Fruit fly (Drosophila melanogaster) whole organism, prepupa: ENCODE results near the gene CG6834.

Experiments
- Blimp-1 ChIP-seq: fragments of 200-800 bp; sonication (Bioruptor generic); optimal IDR thresholded peaks from 3 replicates; lab custom pipeline; 2017; ENCODE audit warnings: missing biosample characterization, missing genetic modification characterization, mild to moderate bottlenecking, moderate library complexity, missing genetic modification reagents
- CG10631 ChIP-seq: fragments of 200-800 bp; sonication (Bioruptor generic); optimal IDR thresholded peaks from 2 replicates; lab custom pipeline; 2016; ENCODE audit warnings: missing biosample characterization, missing genetic modification characterization
- CG10669 ChIP-seq: fragments of 200-800 bp; sonication (Bioruptor generic); optimal IDR thresholded peaks from 3 replicates; lab custom pipeline; 2018; ENCODE audit warnings: missing biosample characterization, mild to moderate bottlenecking, missing genetic modification characterization, moderate library complexity
- CG11762 ChIP-seq: fragments of 200-800 bp; sonication (Bioruptor generic); optimal IDR thresholded peaks from 3 replicates; lab custom pipeline; 2016; ENCODE audit warnings: missing biosample characterization, missing genetic modification characterization; ENCODE audit not compliant: insufficient read depth
- CG16779 ChIP-seq: fragments of 200-800 bp; sonication (Bioruptor generic); optimal IDR thresholded peaks from 3 replicates; lab custom pipeline; 2017; ENCODE audit warnings: missing biosample characterization, mild to moderate bottlenecking, missing genetic modification characterization
- CG3032 ChIP-seq: fragments of 200-800 bp; optimal IDR thresholded peaks from 2 replicates; lab custom pipeline; 2019; ENCODE audit warnings: missing biosample characterization, mild to moderate bottlenecking, missing genetic modification characterization, moderate library complexity
- CG31627 ChIP-seq: fragments of 200-800 bp; sonication (Bioruptor generic); optimal IDR thresholded peaks from 3 replicates; lab custom pipeline; 2016; ENCODE audit warnings: missing biosample characterization, missing genetic modification characterization
- CG32006 ChIP-seq: fragments of 200-800 bp; sonication (Bioruptor generic); optimal IDR thresholded peaks from 3 replicates; lab custom pipeline; 2017; ENCODE audit warnings: missing biosample characterization, mild to moderate bottlenecking, missing genetic modification characterization
- CG4318 ChIP-seq: fragments of 200-800 bp; sonication (Bioruptor generic); optimal IDR thresholded peaks from 3 replicates; lab custom pipeline; 2017; ENCODE audit warnings: missing biosample characterization, mild to moderate bottlenecking, missing genetic modification characterization
- CG6163 ChIP-seq: fragments of 200-800 bp; sonication (Bioruptor generic); IDR thresholded peaks from 3 replicates; pipeline ENCODE4 v1.3.6; 2022; ENCODE audit warnings: missing biosample characterization, missing genetic modification characterization
- CG6276 ChIP-seq: fragments of 200-800 bp; sonication (Bioruptor generic); optimal IDR thresholded peaks from 2 replicates; lab custom pipeline; 2017; ENCODE audit warnings: missing biosample characterization, mild to moderate bottlenecking, missing genetic modification characterization
- CG6792 ChIP-seq: fragments of 200-800 bp; sonication (Bioruptor generic); optimal IDR thresholded peaks from 3 replicates; lab custom pipeline; 2016; ENCODE audit warnings: missing biosample characterization, missing genetic modification characterization
- CG6854 ChIP-seq: fragments of 200-800 bp; sonication (Bioruptor generic); optimal IDR thresholded peaks from 2 replicates; lab custom pipeline; 2017; ENCODE audit warnings: missing biosample characterization, mild to moderate bottlenecking, missing genetic modification characterization
- CG7368 ChIP-seq: fragments of 200-800 bp; sonication (Bioruptor generic); optimal IDR thresholded peaks from 3 replicates; lab custom pipeline; 2016; ENCODE audit warnings: missing biosample characterization, missing genetic modification characterization
- CG8119 ChIP-seq: fragments of 200-800 bp; sonication (Bioruptor generic); IDR thresholded peaks from 3 replicates; pipeline ENCODE4 v1.3.6; 2022; ENCODE audit warnings: missing biosample characterization, missing genetic modification characterization
- CG8319 ChIP-seq: fragments of 200-800 bp; sonication (Bioruptor generic); optimal IDR thresholded peaks from 3 replicates; lab custom pipeline; 2016; ENCODE audit warnings: missing biosample characterization, missing genetic modification characterization
- CG9139 ChIP-seq: fragments of 200-800 bp; sonication (Bioruptor generic); optimal IDR thresholded peaks from 3 replicates; lab custom pipeline; 2017; ENCODE audit warnings: missing biosample characterization, mild to moderate bottlenecking, missing genetic modification characterization
- Eip75B ChIP-seq: fragments of 200-800 bp; sonication (Bioruptor generic); optimal IDR thresholded peaks from 3 replicates; lab custom pipeline; 2016; ENCODE audit warnings: missing biosample characterization, missing genetic modification characterization
- Eip78C ChIP-seq: fragments of 200-800 bp; sonication (Bioruptor generic); peaks from one replicate; lab custom pipeline; 2016; ENCODE audit warnings: missing biosample characterization, missing genetic modification characterization
- Eip93F ChIP-seq: fragments of 200-800 bp; sonication (Bioruptor generic); optimal IDR thresholded peaks from 2 replicates; lab custom pipeline; 2016; ENCODE audit warnings: missing biosample characterization, mild to moderate bottlenecking, missing genetic modification characterization
- Ets21C ChIP-seq: fragments of 200-800 bp; sonication (Bioruptor generic); optimal IDR thresholded peaks from 3 replicates; lab custom pipeline; 2016; ENCODE audit warnings: missing biosample characterization, missing genetic modification characterization
- Ets96B ChIP-seq: fragments of 200-800 bp; optimal IDR thresholded peaks from 2 replicates; lab custom pipeline; 2019; ENCODE audit warnings: missing biosample characterization, mild to moderate bottlenecking, missing genetic modification characterization, moderate library complexity
- Hr39 ChIP-seq: fragments of 200-800 bp; sonication (Bioruptor generic); optimal IDR thresholded peaks from 2 replicates; lab custom pipeline; 2016; ENCODE audit warnings: missing biosample characterization, missing genetic modification characterization
- Hr4 ChIP-seq: fragments of 200-800 bp; sonication (Bioruptor generic); optimal IDR thresholded peaks from 3 replicates; lab custom pipeline; 2016; ENCODE audit warnings: missing biosample characterization, missing genetic modification characterization
- OdsH ChIP-seq: fragments of 200-800 bp; sonication (Bioruptor generic); optimal IDR thresholded peaks from 3 replicates; lab custom pipeline; 2016; ENCODE audit warnings: missing biosample characterization, missing genetic modification characterization
- Smox ChIP-seq: fragments of 200-800 bp; sonication (Bioruptor generic); optimal IDR thresholded peaks from 3 replicates; lab custom pipeline; 2016; ENCODE audit warnings: missing biosample characterization, missing genetic modification characterization
- achi ChIP-seq: fragments of 200-800 bp; sonication (Bioruptor generic); optimal IDR thresholded peaks from 3 replicates; lab custom pipeline; 2016; ENCODE audit warnings: missing biosample characterization, missing genetic modification characterization
- cyc ChIP-seq: fragments of 200-800 bp; sonication (Bioruptor generic); optimal IDR thresholded peaks from 3 replicates; lab custom pipeline; 2016; ENCODE audit warnings: missing biosample characterization, missing genetic modification characterization
- dsx ChIP-seq: fragments of 200-800 bp; optimal IDR thresholded peaks from 3 replicates; lab custom pipeline; 2019; ENCODE audit warnings: missing biosample characterization, mild to moderate bottlenecking, missing genetic modification characterization, moderate library complexity; ENCODE audit not compliant: poor library complexity, severe bottlenecking
- eg ChIP-seq: fragments of 200-800 bp; sonication (Bioruptor generic); IDR thresholded peaks from 3 replicates; pipeline ENCODE4 v1.3.6; 2022; ENCODE audit warnings: missing biosample characterization, missing genetic modification characterization
- esn ChIP-seq: fragments of 200-800 bp; sonication (Bioruptor generic); optimal IDR thresholded peaks from 2 replicates; lab custom pipeline; 2016; ENCODE audit warnings: missing biosample characterization, mild to moderate bottlenecking, missing genetic modification characterization, moderate library complexity
- fd59A ChIP-seq: fragments of 200-800 bp; sonication (Bioruptor generic); optimal IDR thresholded peaks from 2 replicates; lab custom pipeline; 2017; ENCODE audit warnings: missing biosample characterization, mild to moderate bottlenecking, missing genetic modification characterization, missing genetic modification reagents
- fkh ChIP-seq: fragments of 200-800 bp; sonication (Bioruptor generic); optimal IDR thresholded peaks from 3 replicates; lab custom pipeline; 2017; ENCODE audit warnings: missing biosample characterization, mild to moderate bottlenecking, missing genetic modification characterization, moderate library complexity
- lz ChIP-seq: fragments of 200-800 bp; sonication (Bioruptor generic); optimal IDR thresholded peaks from 3 replicates; lab custom pipeline; 2016; ENCODE audit warnings: missing biosample characterization, missing genetic modification characterization
- net ChIP-seq: fragments of 200-800 bp; sonication (Bioruptor generic); optimal IDR thresholded peaks from 3 replicates; lab custom pipeline; 2016; ENCODE audit warnings: missing biosample characterization, missing genetic modification characterization
- spab ChIP-seq: fragments of 200-800 bp; sonication (Bioruptor generic); optimal IDR thresholded peaks from 2 replicates; lab custom pipeline; 2017; ENCODE audit warnings: missing biosample characterization, mild to moderate bottlenecking, missing genetic modification characterization, missing genetic modification reagents
- ss ChIP-seq, 2 experiments: fragments of 200-800 bp; sonication (Bioruptor generic); optimal IDR thresholded peaks; 2 replicates in 1 of 2; 3 replicates in 1 of 2; lab custom pipeline; 2017 to 2018; ENCODE audit warnings: mild to moderate bottlenecking in 2 of 2, missing biosample characterization in 2 of 2, missing genetic modification characterization in 2 of 2, moderate library complexity in 1 of 2
- svp ChIP-seq: fragments of 200-800 bp; sonication (Bioruptor generic); peaks from one replicate; lab custom pipeline; 2016; ENCODE audit warnings: missing biosample characterization, missing genetic modification characterization

Gene CG6834

DNA sequence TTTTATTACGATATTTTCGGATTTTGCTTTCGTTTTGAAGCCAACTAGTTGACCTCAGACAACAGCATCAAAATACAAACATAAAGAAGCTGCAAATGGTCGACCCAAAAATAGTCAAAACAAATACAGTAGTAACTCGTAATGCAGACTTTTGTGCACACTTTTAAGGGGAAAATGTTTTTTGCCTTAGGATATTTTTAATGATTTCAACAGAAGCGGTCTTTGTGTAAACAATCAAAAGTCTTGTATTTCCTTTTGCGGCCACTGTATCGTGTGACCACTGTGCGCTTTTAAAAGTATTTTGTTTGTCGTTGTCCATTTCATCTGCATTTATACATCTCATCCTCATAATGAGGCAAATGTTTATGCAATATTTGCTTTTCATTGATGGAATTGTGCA is 38.5 kb downstream of the CG6834 start (continued):
- TF ChIP-seq Eip75B (peak; percentile 82), dsx (GFP tag; lab: Kevin White, UChicago) (peak; percentile 53), CG16779 (tag; lab: Kevin White, UChicago) (peak; percentile 59), Ets96B (peak; percentile 70), CG8319 (GFP tag; lab: Kevin White, UChicago) (peak; percentile 82), Eip93F (GFP tag; lab: Kevin White, UChicago) (no peak), CG4318 (GFP tag; lab: Kevin White, UChicago) (peak; percentile 74), Hr39 (peak; percentile 95), ss (GFP tag; optimal IDR thresholded peaks at IDR 0.05; lab: Kevin White, UChicago) (peak in 1 of 2 experiments; percentile 53), CG6276 (GFP tag; lab: Kevin White, UChicago) (peak; percentile 77), CG3032 (tag; lab: Kevin White, UChicago) (peak; percentile 77), CG6854 (GFP tag; lab: Kevin White, UChicago) (peak; percentile 52), lz (peak; percentile 90), OdsH (GFP tag; lab: Kevin White, UChicago) (peak; percentile 89), CG11762 (GFP tag; lab: Kevin White, UChicago) (peak; percentile 83), CG32006 (GFP tag; lab: Kevin White, UChicago) (peak; percentile 86), Ets21C (GFP tag; lab: Kevin White, UChicago) (peak; percentile 88), svp (peak; percentile 94), cyc (peak; percentile 94), net (GFP tag; lab: Kevin White, UChicago) (peak; percentile 86), esn (GFP tag; lab: Kevin White, UChicago) (peak; percentile 88), CG9139 (GFP tag; lab: Kevin White, UChicago) (peak; percentile 37), fkh (GFP tag; lab: Kevin White, UChicago) (peak; percentile 68), CG8119 (peak; percentile 81), CG10669 (peak; percentile 80), spab (peak; percentile 55), CG31627 (GFP tag; lab: Kevin White, UChicago) (peak; percentile 94), CG10631 (GFP tag; lab: Kevin White, UChicago) (peak; percentile 79), Smox (peak; percentile 85)
- TF ChIP-seq, all 60 proteins: peak for 59

DNA sequence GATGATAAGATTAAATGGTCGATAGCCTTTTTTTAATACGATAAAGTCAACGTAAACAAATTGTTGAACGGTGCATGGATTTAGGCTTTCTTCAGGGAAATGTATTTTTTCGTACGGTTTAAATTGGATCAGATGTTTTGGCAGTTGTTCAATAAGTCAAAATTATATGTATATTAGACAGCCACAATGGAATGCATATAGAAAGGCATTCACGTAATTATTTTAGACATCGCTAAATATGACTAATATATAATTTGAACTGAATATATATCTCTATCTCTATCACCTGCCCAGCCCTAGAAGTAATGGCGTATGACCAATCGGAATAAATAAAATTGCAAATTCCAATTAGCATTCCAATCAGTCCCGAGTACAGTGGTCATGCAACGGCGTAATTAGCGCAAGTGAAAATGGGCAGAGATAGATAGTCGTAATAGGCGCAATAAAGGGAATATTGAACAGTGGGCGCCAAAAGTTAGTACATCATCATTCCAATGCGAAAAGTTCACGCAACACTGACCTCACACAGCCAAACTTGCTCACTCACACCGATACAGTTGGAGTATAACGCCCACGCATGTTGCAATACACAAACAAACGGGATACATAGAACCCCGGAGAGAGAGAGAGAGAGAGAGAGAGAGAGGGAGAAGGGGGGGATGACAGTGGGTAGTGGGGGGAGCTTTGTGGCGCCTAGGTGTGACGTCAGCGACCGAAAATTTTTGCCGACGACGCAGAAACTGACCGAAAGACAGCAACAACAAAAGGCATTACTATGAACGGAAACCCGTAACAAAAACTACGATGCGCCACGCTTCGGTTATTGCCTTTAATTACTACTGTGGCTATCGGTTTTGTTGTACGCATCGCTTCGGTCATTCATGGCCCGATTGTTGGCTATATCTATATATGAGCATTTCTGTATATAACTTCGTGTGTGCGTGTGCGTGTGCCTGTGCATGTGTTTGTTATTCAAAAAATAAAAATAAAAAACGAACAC is 39.3 kb downstream of the CG6834 start:
- TF ChIP-seq esn (GFP tag; lab: Kevin White, UChicago), result no peak
- peak; percentile 51 for TF ChIP-seq Eip93F (GFP tag; lab: Kevin White, UChicago)
- 0 out of 3 replicates have a peak, but pooled peaks have one; percentile 29 for TF ChIP-seq CG6163 (GFP tag; lab: Robert Waterston, UW)
- no peak for TF ChIP-seq fd59A (GFP tag; lab: Kevin White, UChicago)
- TF ChIP-seq Blimp-1, result no peak
- TF ChIP-seq net (GFP tag; lab: Kevin White, UChicago), result no peak
- 0 out of 3 replicates have a peak, but pooled peaks have one; percentile 32 for TF ChIP-seq eg (GFP tag; lab: Robert Waterston, UW)
- TF ChIP-seq CG3032 (tag; lab: Kevin White, UChicago), result no peak
- TF ChIP-seq Hr39, result no peak
- TF ChIP-seq achi (GFP tag; lab: Kevin White, UChicago), result no peak
- no peak for TF ChIP-seq CG7368
- TF ChIP-seq svp, result peak; percentile 12
- TF ChIP-seq CG8119, result no peak; the same call in 2 of the 3 replicates
- peak; percentile 4 for TF ChIP-seq Eip78C (GFP tag; lab: Kevin White, UChicago)
- no peak for TF ChIP-seq Ets21C (GFP tag; lab: Kevin White, UChicago)
- TF ChIP-seq Hr4 (GFP tag; lab: Kevin White, UChicago), result no peak
- TF ChIP-seq CG6792 (GFP tag; lab: Kevin White, UChicago), result no peak
